Worm (Caenorhabditis elegans) whole organism, mixed stage, embryonic: ENCODE measurements around the gene C54F6.12.

ENCODE experiments used
- ces-1 ChIP-seq: fragments of 150-350 bp; optimal IDR thresholded peaks from 2 replicates; lab custom pipeline; 2014; ENCODE audit warnings: missing biosample characterization, missing genetic modification reagents, missing genetic modification characterization
- elt-1 ChIP-seq: sonication (generic microtip); optimal IDR thresholded peaks from 2 replicates; lab custom pipeline; 2017; ENCODE audit warnings: missing genetic modification characterization, mild to moderate bottlenecking, missing compliant biosample characterization, antibody characterized with exemption, moderate library complexity, borderline replicate concordance; ENCODE audit not compliant: insufficient read depth
- elt-3 ChIP-seq: fragments of 150-350 bp; optimal IDR thresholded peaks from 2 replicates; lab custom pipeline; 2014; ENCODE audit warnings: missing biosample characterization, missing genetic modification characterization
- flh-1 ChIP-seq: fragments of 200-800 bp; sonication (Bioruptor generic); optimal IDR thresholded peaks from 2 replicates; lab custom pipeline; 2018; ENCODE audit warnings: mild to moderate bottlenecking, missing genetic modification characterization, moderate library complexity, missing compliant biosample characterization
- lin-13 ChIP-seq: fragments of 150-350 bp; optimal IDR thresholded peaks from 2 replicates; lab custom pipeline; 2014; ENCODE audit warnings: missing biosample characterization, missing genetic modification characterization
- lin-32 ChIP-seq: fragments of 200-800 bp; sonication (Bioruptor generic); optimal IDR thresholded peaks from 2 replicates; lab custom pipeline; 2018; ENCODE audit warnings: mild to moderate bottlenecking, missing genetic modification characterization, missing compliant biosample characterization
- nhr-237 ChIP-seq: fragments of 150-350 bp; optimal IDR thresholded peaks from 2 replicates; lab custom pipeline; 2014; ENCODE audit warnings: missing biosample characterization, missing genetic modification characterization
- pha-4 ChIP-seq: fragments of 150-350 bp; optimal IDR thresholded peaks from 2 replicates; lab custom pipeline; 2018; ENCODE audit warnings: missing biosample characterization, missing genetic modification reagents, missing genetic modification characterization
- snpc-4 ChIP-seq: fragments of 150-350 bp; optimal IDR thresholded peaks from 2 replicates; lab custom pipeline; 2014; ENCODE audit warnings: missing biosample characterization, missing genetic modification characterization
- unc-39 ChIP-seq: fragments of 150-350 bp; optimal IDR thresholded peaks from 2 replicates; lab custom pipeline; 2014; ENCODE audit warnings: missing biosample characterization, missing genetic modification characterization
- unc-62 ChIP-seq: fragments of 150-350 bp; optimal IDR thresholded peaks from 2 replicates; lab custom pipeline; 2014; ENCODE audit warnings: missing biosample characterization, missing genetic modification reagents, missing genetic modification characterization
- ztf-11 ChIP-seq: fragments of 150-350 bp; optimal IDR thresholded peaks from 2 replicates; lab custom pipeline; 2014; ENCODE audit warnings: missing biosample characterization, missing genetic modification characterization

ce11 chrV:7529840-7530239 is 8.1 kb downstream of the C54F6.12 start, which contains the start of gene swt-2:
- TF ChIP-seq elt-3 (tag; lab: Kevin White, UChicago) (no peak), unc-39 (tag; lab: Kevin White, UChicago) (no peak), ces-1 (GFP tag; lab: Kevin White, UChicago) (no peak), elt-1 (tag; lab: Kevin White, UChicago) (no peak), snpc-4 (tag; lab: Kevin White, UChicago) (no peak), ztf-11 (no peak), nhr-237 (tag; lab: Kevin White, UChicago) (no peak), unc-62 (no peak), pha-4 (tag; lab: Kevin White, UChicago) (no peak), lin-13 (tag; lab: Kevin White, UChicago) (no peak), flh-1 (GFP tag; lab: Kevin White, UChicago) (no peak), lin-32 (GFP tag; lab: Kevin White, UChicago) (no peak)
